Worm (Caenorhabditis elegans) whole organism, L4/young adult: Measurements from ENCODE around the gene nbs-1.

Experiments used
- W03F9.2 ChIP-seq: fragments of 150-350 bp; optimal IDR thresholded peaks from 2 replicates; lab custom pipeline; 2014; ENCODE audit warnings: missing biosample characterization, missing genetic modification characterization
- him-1 ChIP-seq: sonication (generic microtip); optimal IDR thresholded peaks from 2 replicates; lab custom pipeline; 2016; ENCODE audit warnings: missing genotype, missing genetic modification reagents, missing genetic modification characterization, missing compliant biosample characterization

- TF ChIP-seq him-1 (tag; lab: Kevin White, UChicago) (no peak), W03F9.2 (tag; lab: Kevin White, UChicago) (no peak)
These were observed 6.9 kb downstream of the nbs-1 start, which contains the start of gene unc-53 for ce11 chrII:11089356-11089755.
